Fruit fly (Drosophila melanogaster) whole organism, larva: ENCODE measurements around the gene Art3.

Experiments
- noc ChIP-seq: fragments of 200-800 bp; sonication (Bioruptor generic); optimal IDR thresholded peaks from 3 replicates; lab custom pipeline; 2019; ENCODE audit warnings: missing biosample characterization, mild to moderate bottlenecking, missing genetic modification characterization, moderate library complexity

Gene Art3

dm6 chr3R:15242186-15243045 is 13.2 kb upstream of the Art3 start, which contains the start of the genes tefu and Hsc70-4:
Gene tefu (minus strand): TSS chr3R:15242236.
Gene Hsc70-4 (plus strand): TSS chr3R:15242687.
- no peak for TF ChIP-seq noc (tag; lab: Kevin White, UChicago)

- TF ChIP-seq noc (tag; lab: Kevin White, UChicago) = no peak
These were observed 2.5 kb upstream of the Art3 start for dm6 chr3R:15231635-15232138.

dm6 chr3R:15230285-15230684 is 1.1 kb upstream of the Art3 start, which contains the start of gene CG34316:
Gene CG34316 (plus strand): TSS chr3R:15230585.
- TF ChIP-seq noc (tag; lab: Kevin White, UChicago) = no peak

dm6 chr3R:15225279-15225730 is 3.9 kb downstream of the Art3 start, which contains the start of the genes CG31344 and Caf1-55:
Gene CG31344 (minus strand): TSS chr3R:15225329.
Gene Caf1-55 (plus strand): TSS chr3R:15225576.
- TF ChIP-seq noc (tag; lab: Kevin White, UChicago) = no peak

dm6 chr3R:15222973-15223372 is 6.2 kb downstream of the Art3 start, which contains the start of gene Polr2G:
Gene Polr2G (minus strand): TSS chr3R:15223180.
- no peak for TF ChIP-seq noc (tag; lab: Kevin White, UChicago)

- peak; percentile 73 for TF ChIP-seq noc (tag; lab: Kevin White, UChicago)
These were observed 10.2 kb downstream of the Art3 start, which contains the start of the genes SIDL and CG12241 for dm6 chr3R:15218824-15219576. Gene SIDL (minus strand): TSS chr3R:15218874. Gene CG12241 (plus strand): TSS chr3R:15219256.

dm6 chr3R:15213362-15213989 is 15.7 kb downstream of the Art3 start, which contains the start of the genes CG6654 and CG4210:
Gene CG6654 (minus strand): TSS chr3R:15213658.
Gene CG4210 (plus strand): TSS chr3R:15213974.
- TF ChIP-seq noc (tag; lab: Kevin White, UChicago) = peak; percentile 57

dm6 chr3R:15208712-15209499 is 20.3 kb downstream of the Art3 start, which contains the start of the genes Spn88Eb and Mau2:
Gene Spn88Eb (minus strand): TSS chr3R:15208762.
Gene Mau2 (plus strand): TSS chr3R:15209204.
- peak; percentile 36 for TF ChIP-seq noc (tag; lab: Kevin White, UChicago)

dm6 chr3R:15206273-15206672 is 22.9 kb downstream of the Art3 start, which contains the start of gene Spn88Ea:
Gene Spn88Ea (minus strand): TSS chr3R:15206447.
- no peak for TF ChIP-seq noc (tag; lab: Kevin White, UChicago)

dm6 chr3R:15205223-15205622 is 24.0 kb downstream of the Art3 start:
- TF ChIP-seq noc (tag; lab: Kevin White, UChicago) = no peak

- TF ChIP-seq noc (tag; lab: Kevin White, UChicago) = peak; percentile 82
These were observed 31.0 kb downstream of the Art3 start for dm6 chr3R:15198052-15198793.

dm6 chr3R:15197373-15197772 is 31.8 kb downstream of the Art3 start:
- TF ChIP-seq noc (tag; lab: Kevin White, UChicago) = no peak
